Fruit fly (Drosophila melanogaster) Kc167 (cell line): ENCODE data around the gene Ced-12.

Experiments used
- Myc ChIP-seq: fragments of >200 bp; optimal IDR thresholded peaks from 2 replicates; lab custom pipeline; 2017; ENCODE audit warnings: missing external identifiers
- Sin3A ChIP-seq: fragments of >200 bp; optimal IDR thresholded peaks from 2 replicates; lab custom pipeline; 2018; ENCODE audit warnings: missing external identifiers
- h ChIP-seq: fragments of >200 bp; optimal IDR thresholded peaks from 3 replicates; lab custom pipeline; 2018; ENCODE audit warnings: missing external identifiers
- insv ChIP-seq: fragments of >200 bp; optimal IDR thresholded peaks from 3 replicates; lab custom pipeline; 2018; ENCODE audit warnings: missing external identifiers
- psq ChIP-seq: fragments of >200 bp; optimal IDR thresholded peaks from 2 replicates; lab custom pipeline; 2017; ENCODE audit warnings: missing external identifiers
- ttk ChIP-seq: sonication (Bioruptor generic); optimal IDR thresholded peaks from 2 replicates; lab custom pipeline; 2017; ENCODE audit warnings: missing external identifiers

The Ced-12 gene

DNA sequence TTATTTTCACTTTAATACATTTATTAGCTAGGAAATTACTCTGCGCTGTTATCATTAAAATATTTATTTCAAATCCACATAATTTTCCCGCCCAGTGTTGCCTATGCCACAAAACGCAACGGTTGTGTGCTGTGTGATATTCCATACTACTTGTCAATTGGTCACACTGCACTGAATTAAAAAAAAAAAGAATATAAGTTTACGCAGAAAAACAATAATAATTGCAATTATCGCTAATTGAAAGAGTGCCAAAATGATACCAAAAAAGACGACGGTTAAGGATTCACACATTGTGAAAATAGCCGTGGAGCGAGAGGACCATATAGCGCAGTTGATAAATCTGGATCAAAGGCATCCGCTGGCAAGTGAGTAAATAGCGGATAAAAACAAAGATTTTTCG lies at the start of gene Ced-12:
Ced-12 (plus strand) TSS at position 141 of the 400 bp plus-strand sequence.
- TF ChIP-seq Sin3A (lab: Kevin White, UChicago) = no peak

DNA sequence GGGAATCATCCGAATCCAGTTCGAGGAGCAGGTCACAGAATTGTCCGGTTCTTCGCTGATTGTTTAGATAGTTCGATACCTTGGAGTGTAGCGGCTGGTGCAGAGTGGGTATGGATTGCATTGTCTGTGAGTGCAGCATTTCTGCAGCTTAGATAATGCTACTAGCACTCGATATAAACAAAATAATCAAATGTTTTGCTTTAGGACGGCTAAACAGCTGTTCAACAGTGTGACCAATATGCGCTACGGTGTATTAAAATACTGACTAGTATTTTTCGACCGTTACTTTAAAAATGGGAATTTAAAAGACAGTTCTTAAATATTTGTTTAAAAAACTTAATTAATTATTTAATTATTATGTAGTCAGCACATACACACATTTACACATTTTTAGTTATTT lies 48.9 kb upstream of the Ced-12 start, which contains the start of gene Plzf:
Plzf (minus strand) TSS at position 196 of the 400 bp plus-strand sequence.
- TF ChIP-seq Myc (no peak), ttk (no peak), psq (no peak), Sin3A (lab: Kevin White, UChicago) (no peak), insv (lab: Kevin White, UChicago) (no peak), h (lab: Kevin White, UChicago) (no peak)

DNA sequence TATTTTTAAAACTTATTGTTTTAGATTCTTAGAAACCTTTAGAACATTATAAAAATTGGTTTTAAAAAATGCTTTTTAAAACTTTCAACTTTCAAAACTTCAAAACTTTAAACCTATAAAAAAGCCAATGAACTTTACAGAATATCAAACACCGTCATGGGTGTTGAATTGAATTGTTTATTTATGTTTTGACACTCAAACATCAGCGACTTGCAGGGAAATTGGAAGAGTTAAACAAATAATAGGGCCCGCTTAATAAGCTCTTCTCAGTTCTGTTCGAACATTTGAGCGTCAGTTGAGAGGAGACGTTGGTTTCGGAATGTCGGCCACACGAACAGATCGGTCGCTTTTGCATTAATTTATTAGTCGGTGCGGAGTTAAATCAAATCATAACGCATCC lies 48.5 kb upstream of the Ced-12 start, which contains the start of gene PLCXD:
PLCXD (plus strand) TSS at position 286 of the 400 bp plus-strand sequence.
- TF ChIP-seq Sin3A (lab: Kevin White, UChicago) (no peak), Myc (no peak)

DNA sequence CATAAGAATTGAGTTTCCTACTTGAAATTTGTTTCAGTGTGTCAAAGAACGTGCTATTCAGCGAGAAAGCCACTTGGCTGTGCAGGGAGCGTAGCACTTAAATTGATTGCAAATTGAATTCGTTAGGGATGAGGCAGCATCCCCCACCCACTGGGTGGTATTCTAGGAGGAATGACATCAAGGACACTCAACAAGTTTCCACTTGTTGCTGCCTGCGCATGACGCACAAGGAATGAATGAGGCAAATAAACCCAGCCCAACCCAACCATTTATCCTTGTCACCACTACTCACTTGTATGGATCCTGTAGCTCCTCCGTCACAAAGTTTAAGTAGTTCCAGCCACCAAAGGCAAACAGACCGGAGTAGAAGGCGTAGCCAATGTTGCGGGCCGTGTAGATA lies 44.3 kb upstream of the Ced-12 start:
- TF ChIP-seq h (lab: Kevin White, UChicago) (no peak), Sin3A (lab: Kevin White, UChicago) (no peak), Myc (no peak), ttk (no peak), psq (no peak), insv (lab: Kevin White, UChicago) (no peak)

DNA sequence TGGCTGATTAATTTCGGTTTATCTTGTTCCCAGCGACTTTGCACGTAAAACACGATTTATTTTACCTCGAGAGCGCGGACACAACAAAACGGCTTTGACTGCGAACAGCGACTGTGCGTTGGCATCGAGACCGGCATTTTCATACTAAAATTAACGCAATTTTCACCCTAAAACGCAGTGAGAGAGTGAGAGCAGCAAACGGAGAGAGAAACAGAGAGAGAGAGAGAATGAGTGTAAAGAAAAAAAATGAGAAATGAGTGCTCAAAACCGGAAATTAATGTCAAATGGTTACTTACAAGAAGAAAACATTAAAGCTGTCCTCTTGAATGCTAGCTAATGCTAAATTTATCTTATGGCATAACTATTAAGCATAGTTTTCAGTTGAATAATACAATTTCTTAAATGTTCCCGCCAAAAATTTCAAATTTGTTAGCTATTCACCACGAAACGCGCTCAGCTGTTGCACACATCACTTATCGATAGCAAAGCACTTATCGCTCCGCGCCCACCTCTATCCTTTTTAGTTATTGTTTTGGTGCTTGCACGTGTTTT lies 41.7 kb upstream of the Ced-12 start, which contains the start of the genes JhI-21, RpL7-like and CG34164:
JhI-21 (minus strand) TSS at position 206 of the 552 bp plus-strand sequence.
RpL7-like (plus strand) TSS at position 490 of the 552 bp plus-strand sequence.
CG34164 (plus strand) TSS at position 512 of the 552 bp plus-strand sequence.
- TF ChIP-seq insv (lab: Kevin White, UChicago) (no peak), Myc (no peak), psq (no peak)

DNA sequence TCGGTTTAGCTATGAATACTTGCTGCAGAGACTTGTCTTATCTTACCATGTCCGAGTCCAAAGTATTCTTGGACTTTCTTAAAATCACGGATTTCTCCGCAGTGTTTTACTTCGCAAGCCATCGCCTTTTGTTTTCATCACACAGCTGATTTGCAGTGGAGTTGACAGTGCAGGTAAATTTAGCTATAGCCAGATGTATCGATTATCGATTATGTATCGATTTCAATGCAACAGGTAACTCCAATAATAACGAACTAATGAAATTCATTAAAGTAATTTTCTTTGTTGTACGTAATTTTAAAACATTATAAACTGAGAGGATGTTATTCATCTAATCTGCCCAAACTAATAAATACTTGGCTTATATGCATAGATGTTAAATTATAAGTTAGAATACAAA lies 34.6 kb upstream of the Ced-12 start, which contains the start of gene Rab3-GAP:
Rab3-GAP (minus strand) TSS at position 150 of the 400 bp plus-strand sequence.
- TF ChIP-seq ttk (no peak), Sin3A (lab: Kevin White, UChicago) (no peak), insv (lab: Kevin White, UChicago) (no peak), Myc (no peak), h (lab: Kevin White, UChicago) (no peak), psq (no peak)

DNA sequence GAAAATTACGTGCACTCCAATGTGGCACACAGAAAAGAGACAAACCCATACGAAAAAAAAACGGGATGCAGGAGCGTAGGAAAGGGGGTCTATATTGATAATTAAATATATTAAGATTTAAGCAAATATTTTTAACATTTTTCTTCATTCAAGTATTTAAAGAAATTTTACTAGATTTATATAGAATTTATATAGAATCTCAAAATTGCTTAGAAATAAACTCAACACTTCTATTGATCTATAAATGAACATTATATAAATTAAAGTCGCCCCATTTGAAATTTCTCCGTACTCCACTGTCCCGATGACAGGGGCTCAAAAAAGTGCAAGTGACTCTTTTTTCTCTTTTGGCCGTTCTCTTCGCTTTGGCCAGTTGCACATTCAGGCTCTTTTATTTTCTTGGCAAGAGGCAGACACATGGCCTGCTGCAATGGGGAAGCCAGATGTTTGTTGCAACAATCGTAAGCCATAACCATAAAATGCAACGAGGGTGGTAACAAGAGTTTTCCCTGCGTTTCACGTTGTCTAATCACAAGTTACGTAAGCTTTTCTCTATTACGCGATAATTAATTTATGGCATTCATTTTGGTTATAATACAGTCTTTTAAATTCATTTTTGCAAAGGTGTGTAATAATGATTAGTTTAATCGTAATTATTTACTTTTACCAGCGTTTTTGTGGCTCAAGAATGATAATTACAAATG lies 31.8 kb upstream of the Ced-12 start:
- TF ChIP-seq Myc (no peak), ttk (no peak), Sin3A (lab: Kevin White, UChicago) (no peak), insv (lab: Kevin White, UChicago) (no peak), h (lab: Kevin White, UChicago) (no peak), psq (no peak)

DNA sequence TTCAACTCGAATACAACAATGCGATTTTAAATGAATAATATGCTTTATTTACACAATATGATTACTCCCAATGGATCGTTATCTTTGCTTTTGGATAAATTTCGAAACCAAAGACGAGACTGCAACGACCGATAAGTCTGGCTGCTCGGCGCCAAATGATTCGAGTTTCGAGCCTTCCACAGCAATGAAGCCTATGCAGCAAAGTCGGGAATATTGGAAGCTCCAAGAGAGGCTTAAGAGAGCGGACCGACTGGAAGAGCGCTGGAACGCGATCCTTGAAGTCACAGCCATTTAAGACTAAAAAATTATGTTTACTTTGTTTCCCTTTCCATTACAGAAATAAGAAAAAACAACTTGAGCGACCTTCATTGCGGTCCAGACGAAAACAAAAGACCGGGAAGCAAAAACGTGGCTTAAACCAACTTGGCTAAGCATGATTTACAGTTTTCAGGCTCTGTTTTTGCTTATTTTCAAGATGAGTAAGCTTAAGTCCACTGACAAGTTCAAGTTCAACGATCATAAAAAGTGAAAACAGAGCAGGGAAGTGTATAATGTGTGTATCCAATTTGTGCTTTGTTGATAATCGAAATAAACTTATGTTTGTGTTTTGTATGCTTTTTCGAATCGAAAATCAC lies 30.9 kb upstream of the Ced-12 start, which contains the start of gene firl:
firl (minus strand) TSS at position 159 of the 635 bp plus-strand sequence.
- TF ChIP-seq h (lab: Kevin White, UChicago) (no peak), psq (no peak), insv (lab: Kevin White, UChicago) (no peak), Sin3A (lab: Kevin White, UChicago) (no peak), Myc (no peak), ttk (no peak)

DNA sequence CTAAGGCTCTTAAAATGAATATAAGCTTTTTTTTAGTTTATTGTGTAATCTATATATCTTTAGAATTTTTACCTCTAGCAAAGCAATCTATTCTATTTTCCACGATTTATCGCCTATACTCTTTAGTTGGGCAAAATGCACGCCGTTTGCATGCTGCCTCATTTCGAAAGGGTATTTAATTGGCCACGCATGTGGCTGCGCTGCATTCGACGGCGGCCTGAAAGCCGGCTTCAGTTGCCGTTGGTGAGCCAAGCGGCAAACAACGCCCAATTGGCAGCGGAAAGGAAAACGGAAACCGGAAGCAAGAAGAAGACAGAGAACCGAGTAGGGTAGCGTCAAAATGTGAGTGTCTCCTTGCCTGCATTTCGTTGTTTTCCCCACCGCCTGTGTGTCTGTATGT lies 21.8 kb upstream of the Ced-12 start, which contains the start of gene CG14947:
CG14947 (plus strand) TSS at position 251 of the 400 bp plus-strand sequence.
- TF ChIP-seq Sin3A (lab: Kevin White, UChicago) (no peak), ttk (no peak), insv (lab: Kevin White, UChicago) (no peak), Myc (no peak), h (lab: Kevin White, UChicago) (no peak), psq (no peak)

DNA sequence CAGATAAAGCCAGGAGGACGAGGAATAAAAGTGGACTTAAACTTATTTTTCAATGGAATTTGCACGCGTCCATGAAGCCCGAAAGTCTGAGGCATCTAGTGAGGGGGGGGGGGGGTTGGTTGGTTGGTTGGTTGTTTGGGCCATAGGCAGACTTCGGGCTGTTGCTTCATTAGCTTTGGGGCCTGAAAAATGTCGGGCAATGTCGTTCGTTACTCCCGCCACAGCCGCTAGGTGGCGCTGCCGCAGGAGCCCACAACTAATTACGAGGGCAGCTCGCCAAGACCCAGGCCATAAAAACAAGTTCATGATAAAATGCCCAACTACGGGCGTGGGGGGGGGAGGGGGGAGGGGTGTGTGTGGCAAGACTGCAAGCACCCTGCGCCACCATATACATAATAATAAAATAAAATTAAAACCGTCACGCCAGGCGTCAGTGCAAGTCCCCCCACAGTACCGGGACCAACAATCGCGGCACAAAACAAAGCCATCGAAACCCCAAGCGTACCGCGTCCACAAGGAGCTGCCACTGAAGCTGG lies 19.4 kb upstream of the Ced-12 start:
- TF ChIP-seq ttk (no peak), insv (lab: Kevin White, UChicago) (no peak), psq (no peak), Sin3A (lab: Kevin White, UChicago) (no peak), h (lab: Kevin White, UChicago) (no peak), Myc (no peak)

DNA sequence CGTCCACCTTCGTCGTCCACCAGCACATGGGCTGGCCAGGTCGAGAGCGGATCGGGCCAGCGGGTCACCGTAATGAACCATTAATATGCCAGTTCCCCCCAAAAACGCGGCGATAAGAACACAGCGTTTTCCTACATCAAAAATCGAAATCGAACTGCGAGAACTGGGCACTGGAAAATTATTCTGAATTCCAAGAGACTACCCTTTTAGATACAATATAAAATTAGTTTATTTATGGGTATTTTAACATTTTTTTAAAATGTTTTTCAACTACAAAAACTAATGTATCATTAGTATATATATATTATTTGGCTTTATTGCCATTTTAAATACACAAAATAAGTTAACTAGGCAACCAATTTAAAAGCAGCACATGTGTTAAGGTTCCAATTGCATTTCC lies 18.9 kb upstream of the Ced-12 start:
- no peak for TF ChIP-seq Myc
- TF ChIP-seq ttk = no peak
- no peak for TF ChIP-seq Sin3A (lab: Kevin White, UChicago)
- no peak for TF ChIP-seq h (lab: Kevin White, UChicago)
- no peak for TF ChIP-seq psq
- no peak for TF ChIP-seq insv (lab: Kevin White, UChicago)

DNA sequence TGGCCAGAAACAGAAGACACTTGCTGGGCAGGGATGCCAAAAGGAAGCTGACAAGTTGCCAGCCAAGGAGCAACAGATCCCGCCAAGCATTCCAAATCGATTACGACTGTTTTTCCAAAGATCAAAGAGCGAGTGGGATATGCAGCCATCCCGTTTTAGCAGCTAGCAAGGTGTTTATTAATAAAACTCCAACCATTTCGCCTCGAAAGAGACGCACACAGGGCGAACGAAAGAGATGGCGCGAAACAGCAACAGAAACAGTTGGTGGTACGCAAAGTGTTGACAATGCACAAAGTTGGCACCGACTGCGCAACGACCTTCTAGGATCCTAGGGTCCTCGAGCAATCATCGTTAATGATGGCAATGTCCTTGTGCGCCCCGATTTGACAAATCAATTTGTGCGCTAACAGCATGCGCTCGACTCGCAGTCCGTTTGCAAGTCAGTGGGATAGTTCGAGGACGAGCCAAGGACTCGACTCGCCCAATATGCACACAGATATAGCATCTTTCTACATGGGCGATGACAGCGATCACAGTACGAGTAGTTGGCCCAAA lies 17.7 kb upstream of the Ced-12 start:
- no peak for TF ChIP-seq insv (lab: Kevin White, UChicago)
- TF ChIP-seq ttk = no peak
- no peak for TF ChIP-seq h (lab: Kevin White, UChicago)
